Worm (Caenorhabditis elegans): Measurements from ENCODE around the gene pqn-16.

The pqn-16 gene

DNA sequence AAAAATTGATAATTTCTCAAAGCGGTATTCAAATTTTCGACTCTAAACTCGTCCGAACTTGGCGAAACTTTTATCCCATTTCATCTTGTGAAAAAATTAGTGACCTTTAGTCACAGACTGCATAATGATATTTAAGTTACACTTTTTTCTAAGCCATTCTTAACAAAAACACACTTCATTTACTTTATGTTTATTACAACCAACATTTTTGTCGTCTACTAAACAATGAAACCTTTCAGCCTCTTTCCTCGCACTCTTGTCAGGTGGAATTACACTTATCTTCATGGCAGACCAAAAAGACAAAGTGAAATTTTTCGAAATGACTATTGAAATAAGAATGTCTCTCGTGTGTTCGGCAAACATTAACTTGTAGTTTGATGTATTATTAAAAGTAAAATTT lies 10.0 kb upstream of the pqn-16 start (continued):
- TF ChIP-seq ceh-28 (tag; optimal IDR thresholded peaks at IDR 0.05), result no peak
- no peak for TF ChIP-seq zag-1 (tag; optimal IDR thresholded peaks at IDR 0.05)
- TF ChIP-seq lsy-12 (tag; optimal IDR thresholded peaks at IDR 0.05), result no peak
- TF ChIP-seq egl-5 (tag; optimal IDR thresholded peaks at IDR 0.05), result no peak
- no peak for TF ChIP-seq lin-15B (tag; optimal IDR thresholded peaks at IDR 0.05)
- no peak for TF ChIP-seq elt-1 (tag; optimal IDR thresholded peaks at IDR 0.05)
- no peak for TF ChIP-seq lin-39 (tag; optimal IDR thresholded peaks at IDR 0.05)
- TF ChIP-seq nhr-25 (tag; optimal IDR thresholded peaks at IDR 0.05), result peak; percentile 93
- TF ChIP-seq ama-1 (optimal IDR thresholded peaks at IDR 0.05), result peak; percentile 89
- TF ChIP-seq nhr-28 (tag; optimal IDR thresholded peaks at IDR 0.05), result no peak

ce11 chrV:9165073-9165699 lies 8.7 kb upstream of the pqn-16 start, which contains the start of gene col-10:
Gene col-10 (minus strand): TSS chrV:9165307.
- TF ChIP-seq elt-3 (tag; optimal IDR thresholded peaks at IDR 0.05), result no peak
- peak; percentile 15 for TF ChIP-seq egl-27 (tag; optimal IDR thresholded peaks at IDR 0.05)
- TF ChIP-seq nhr-43 (tag; optimal IDR thresholded peaks at IDR 0.05; ENCODE audit: poor library complexity, severe bottlenecking), result peak; percentile 65
- peak; percentile 85 for TF ChIP-seq ama-1 (optimal IDR thresholded peaks at IDR 0.05)
- TF ChIP-seq elt-1 (tag; optimal IDR thresholded peaks at IDR 0.05), result peak; percentile 56
- no peak for TF ChIP-seq nhr-11 (tag; optimal IDR thresholded peaks at IDR 0.05)
- no peak for TF ChIP-seq ceh-28 (tag; optimal IDR thresholded peaks at IDR 0.05)
- TF ChIP-seq nhr-25 (tag; optimal IDR thresholded peaks at IDR 0.05), result peak; percentile 86

ce11 chrV:9166306-9166705 lies 7.6 kb upstream of the pqn-16 start:
- TF ChIP-seq unc-39 (tag; optimal IDR thresholded peaks at IDR 0.05) (no peak), elt-1 (tag; optimal IDR thresholded peaks at IDR 0.05) (peak; percentile 73), ztf-11 (tag; optimal IDR thresholded peaks at IDR 0.05) (no peak), nhr-23 (tag; optimal IDR thresholded peaks at IDR 0.05) (peak; percentile 23), nhr-25 (tag; optimal IDR thresholded peaks at IDR 0.05) (peak; percentile 76)

ce11 chrV:9168089-9168488 lies 5.8 kb upstream of the pqn-16 start, which contains the start of gene B0222.11:
Gene B0222.11 (minus strand): TSS chrV:9168189.
- TF ChIP-seq unc-62 (GFP tag; optimal IDR thresholded peaks at IDR 0.05) (no peak), R02D3.7 (tag; optimal IDR thresholded peaks at IDR 0.05) (no peak), ceh-9 (tag; optimal IDR thresholded peaks at IDR 0.05) (no peak), unc-39 (tag; optimal IDR thresholded peaks at IDR 0.05) (no peak), lsy-12 (tag; optimal IDR thresholded peaks at IDR 0.05) (no peak), zag-1 (tag; optimal IDR thresholded peaks at IDR 0.05) (no peak), lin-39 (tag; optimal IDR thresholded peaks at IDR 0.05) (no peak), skn-1 (tag; optimal IDR thresholded peaks at IDR 0.05) (no peak), egl-27 (tag; optimal IDR thresholded peaks at IDR 0.05) (no peak), ZK546.5 (tag; optimal IDR thresholded peaks at IDR 0.05) (no peak), pha-4 (tag; optimal IDR thresholded peaks at IDR 0.05) (no peak)

DNA sequence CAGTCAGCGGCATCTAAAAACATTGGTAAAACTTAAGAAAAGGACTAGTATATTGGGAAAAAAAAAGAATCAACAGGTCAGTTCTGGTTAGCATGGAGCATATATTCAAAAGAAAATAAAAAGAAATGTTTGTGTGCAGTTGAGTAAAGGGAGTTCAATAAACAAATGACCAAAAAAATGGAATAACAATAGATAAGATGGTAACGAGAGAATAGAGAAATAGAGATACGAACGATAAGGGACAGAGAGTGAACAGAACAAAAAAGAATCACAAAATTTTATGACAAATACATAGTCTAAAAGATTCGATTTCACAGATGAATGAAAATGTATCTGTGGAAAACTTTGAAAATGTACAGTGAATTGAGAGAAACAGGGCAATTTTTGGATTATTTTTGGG lies 900 bp upstream of the pqn-16 start, which contains the start of gene gad-3:
Gene gad-3 (minus strand): TSS at position 17 of the 400 bp plus-strand sequence.
- TF ChIP-seq elt-2 (tag; optimal IDR thresholded peaks at IDR 0.05) (peak; percentile 63), pha-4 (tag; optimal IDR thresholded peaks at IDR 0.05) (peak; percentile 52), ztf-4 (tag; optimal IDR thresholded peaks at IDR 0.05) (no peak), fkh-2 (tag; optimal IDR thresholded peaks at IDR 0.05) (no peak), pqm-1 (tag; optimal IDR thresholded peaks at IDR 0.05) (peak; percentile 52), egl-5 (tag; optimal IDR thresholded peaks at IDR 0.05) (no peak), fkh-10 (GFP tag; optimal IDR thresholded peaks at IDR 0.05) (no peak)

- TF ChIP-seq nhr-12 (tag; optimal IDR thresholded peaks at IDR 0.05) (no peak), egl-27 (tag; optimal IDR thresholded peaks at IDR 0.05) (peak; percentile 25), egl-5 (tag; optimal IDR thresholded peaks at IDR 0.05) (peak; percentile 67), mml-1 (tag; optimal IDR thresholded peaks at IDR 0.05) (no peak), fos-1 (tag; optimal IDR thresholded peaks at IDR 0.05) (no peak), daf-12 (tag; optimal IDR thresholded peaks at IDR 0.05) (no peak), nhr-77 (tag; optimal IDR thresholded peaks at IDR 0.05) (no peak), fkh-10 (GFP tag; optimal IDR thresholded peaks at IDR 0.05) (no peak), eor-1 (tag; optimal IDR thresholded peaks at IDR 0.05) (no peak), elt-1 (tag; optimal IDR thresholded peaks at IDR 0.05) (peak; percentile 37), ztf-11 (tag; optimal IDR thresholded peaks at IDR 0.05) (no peak), ZK546.5 (tag; optimal IDR thresholded peaks at IDR 0.05) (no peak), elt-3 (tag; optimal IDR thresholded peaks at IDR 0.05) (no peak), hmg-11 (tag; optimal IDR thresholded peaks at IDR 0.05) (peak; percentile 71), lin-39 (tag; optimal IDR thresholded peaks at IDR 0.05) (peak; percentile 7), ceh-82 (tag; optimal IDR thresholded peaks at IDR 0.05) (peak; percentile 19), jun-1 (tag; optimal IDR thresholded peaks at IDR 0.05) (peak; percentile 71), elt-2 (tag; optimal IDR thresholded peaks at IDR 0.05) (peak; percentile 71), nhr-25 (tag; optimal IDR thresholded peaks at IDR 0.05) (peak; percentile 84), aly-2 (tag; optimal IDR thresholded peaks at IDR 0.05) (no peak), unc-62 (GFP tag; optimal IDR thresholded peaks at IDR 0.05) (peak; percentile 60), ceh-28 (tag; optimal IDR thresholded peaks at IDR 0.05) (peak; percentile 82), nfya-1 (tag; optimal IDR thresholded peaks at IDR 0.05; ENCODE audit: insufficient read depth) (peak; percentile 85)
Measured at ce11 chrV:9175218-9175837, 1.4 kb downstream of the pqn-16 start, which contains the start of gene spas-1. Gene spas-1 (plus strand): TSS chrV:9175789.

Measured in whole organism, L3 larva.